Worm (Caenorhabditis elegans): Measurements from ENCODE around the gene ZC239.6.

DNA sequence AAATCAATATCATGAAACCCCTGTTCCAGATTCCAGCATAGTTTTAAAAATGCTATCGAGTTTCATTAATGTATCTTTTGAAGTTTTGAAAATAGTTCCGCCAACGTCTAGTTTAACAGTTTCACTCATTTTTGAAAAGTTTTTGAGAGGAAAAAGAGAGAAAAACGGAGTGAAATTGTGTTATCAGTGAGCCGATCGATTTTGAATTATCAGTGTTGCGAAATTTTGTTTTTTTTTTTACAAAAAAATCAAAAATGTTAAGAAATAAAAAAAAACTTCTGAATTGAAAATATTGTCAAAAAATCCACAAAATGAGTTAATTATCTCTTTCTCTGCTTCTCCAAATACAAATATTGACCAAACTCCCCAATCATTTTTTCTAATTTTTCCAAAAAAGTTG, 13.3 kb downstream of the ZC239.6 start, which contains the start of gene ZC239.13:
- TF ChIP-seq ces-1 (GFP tag; optimal IDR thresholded peaks at IDR 0.05) = no peak
- no peak for TF ChIP-seq unc-120 (tag; optimal IDR thresholded peaks at IDR 0.05; ENCODE audit: poor library complexity, severe bottlenecking)

Measured in whole organism, mixed stage, embryonic.